Worm (Caenorhabditis elegans): ENCODE measurements around the gene T12A7.9.

Gene T12A7.9

ce11 chrIV:11787793-11788192 lies 32.0 kb upstream of the T12A7.9 start:
- TF ChIP-seq spr-3 (GFP tag; optimal IDR thresholded peaks at IDR 0.05) (no peak), daf-16 (GFP tag; optimal IDR thresholded peaks at IDR 0.05) (no peak), daf-16 (tag; optimal IDR thresholded peaks at IDR 0.05) (no peak), ZK546.5 (tag; optimal IDR thresholded peaks at IDR 0.05) (no peak), unc-62 (GFP tag; optimal IDR thresholded peaks at IDR 0.05 in 1 of 2) (no peak), unc-62 (tag; optimal IDR thresholded peaks at IDR 0.05) (no peak), attf-4 (tag; optimal IDR thresholded peaks at IDR 0.05) (no peak), tra-1 (GFP tag; IDR thresholded peaks at IDR 0.05) (no peak), pqm-1 (tag; optimal IDR thresholded peaks at IDR 0.05) (no peak), F37D6.2 (tag; optimal IDR thresholded peaks at IDR 0.05) (no peak), zfp-2 (tag; optimal IDR thresholded peaks at IDR 0.05) (no peak), egl-43 (GFP tag; IDR thresholded peaks at IDR 0.05) (no peak), egl-27 (tag; optimal IDR thresholded peaks at IDR 0.05) (no peak), Y105C5A.15 (GFP tag; IDR thresholded peaks at IDR 0.05) (no peak)

DNA sequence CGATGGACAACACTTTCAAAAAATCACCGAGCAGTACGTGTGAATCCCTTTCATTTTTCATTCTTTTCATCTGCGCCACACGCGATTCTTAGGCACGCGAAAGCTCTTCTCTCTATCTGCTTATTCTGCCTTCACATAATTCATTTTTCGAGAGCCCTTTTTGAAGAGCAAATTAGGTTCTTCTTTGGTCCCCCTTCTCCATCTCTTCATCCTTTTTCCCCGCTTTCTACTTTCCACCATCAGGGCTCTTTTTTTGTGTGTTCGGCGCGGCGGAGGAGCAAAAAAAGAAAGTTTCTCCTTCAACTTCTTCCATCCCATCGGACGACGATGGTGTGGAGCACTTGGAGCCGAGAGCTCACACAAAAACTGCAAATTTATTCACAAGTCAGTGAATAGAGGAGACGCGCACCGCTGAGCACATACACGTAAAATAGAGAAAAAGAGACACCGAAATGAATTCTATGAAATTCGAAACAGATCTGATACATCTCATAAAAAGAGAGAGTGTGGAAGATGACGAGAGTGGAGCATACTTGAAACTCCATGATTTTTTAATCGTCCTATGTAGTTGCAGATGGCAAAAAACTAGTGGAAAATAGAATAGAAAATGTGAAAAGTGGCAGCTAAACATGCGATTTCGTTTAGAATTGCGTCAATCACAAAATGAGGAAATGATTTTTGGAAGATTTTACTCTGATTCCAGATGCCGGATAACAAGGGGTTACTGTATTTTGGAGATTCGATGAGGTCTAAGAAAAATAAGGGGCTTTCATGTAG lies 29.4 kb upstream of the T12A7.9 start:
- peak; percentile 17; the same call in 1 of the 2 replicates for TF ChIP-seq set-16 (GFP tag; IDR thresholded peaks at IDR 0.05)
- peak in 1 of 2 experiments; percentile 74 for TF ChIP-seq unc-62 (GFP tag; optimal IDR thresholded peaks at IDR 0.05 in 1 of 2)
- TF ChIP-seq unc-62 (tag; optimal IDR thresholded peaks at IDR 0.05), result no peak
- TF ChIP-seq fkh-10 (GFP tag; optimal IDR thresholded peaks at IDR 0.05), result peak; percentile 50
- TF ChIP-seq lim-7 (GFP tag; IDR thresholded peaks at IDR 0.05), result 0 out of 2 replicates have a peak, but pooled peaks have one; percentile 4
- peak; percentile 30 for TF ChIP-seq aha-1 (tag)
- no peak for TF ChIP-seq nhr-11 (tag; optimal IDR thresholded peaks at IDR 0.05)
- no peak for TF ChIP-seq tag-97 (GFP tag; IDR thresholded peaks at IDR 0.05)
- peak in 1 of 2 experiments; percentile 4 for TF ChIP-seq lsy-2 (tag; optimal IDR thresholded peaks at IDR 0.05)
- peak; percentile 9 for TF ChIP-seq ces-1 (GFP tag; optimal IDR thresholded peaks at IDR 0.05)
- no peak for TF ChIP-seq mes-2 (tag; optimal IDR thresholded peaks at IDR 0.05; ENCODE audit: poor library complexity, severe bottlenecking)
- TF ChIP-seq ctbp-1 (GFP tag; IDR thresholded peaks at IDR 0.05), result peak; percentile 59; the same call in 1 of the 2 replicates
- TF ChIP-seq nhr-6 (tag; optimal IDR thresholded peaks at IDR 0.05), result no peak
- TF ChIP-seq nhr-77 (tag; optimal IDR thresholded peaks at IDR 0.05), result no peak
- no peak for TF ChIP-seq F26F4.8 (GFP tag; conservative IDR thresholded peaks at IDR 0.05)

ce11 chrIV:11782846-11783245 lies 27.0 kb upstream of the T12A7.9 start:
- TF ChIP-seq zip-11 (GFP tag; IDR thresholded peaks at IDR 0.05), result no peak
- no peak for TF ChIP-seq ama-1 (optimal IDR thresholded peaks at IDR 0.05)
- TF ChIP-seq nhr-11 (tag; optimal IDR thresholded peaks at IDR 0.05), result no peak
- TF ChIP-seq ztf-7 (tag; optimal IDR thresholded peaks at IDR 0.05), result no peak
- no peak for TF ChIP-seq zag-1 (tag; optimal IDR thresholded peaks at IDR 0.05)
- no peak for TF ChIP-seq ceh-28 (tag; optimal IDR thresholded peaks at IDR 0.05)

DNA sequence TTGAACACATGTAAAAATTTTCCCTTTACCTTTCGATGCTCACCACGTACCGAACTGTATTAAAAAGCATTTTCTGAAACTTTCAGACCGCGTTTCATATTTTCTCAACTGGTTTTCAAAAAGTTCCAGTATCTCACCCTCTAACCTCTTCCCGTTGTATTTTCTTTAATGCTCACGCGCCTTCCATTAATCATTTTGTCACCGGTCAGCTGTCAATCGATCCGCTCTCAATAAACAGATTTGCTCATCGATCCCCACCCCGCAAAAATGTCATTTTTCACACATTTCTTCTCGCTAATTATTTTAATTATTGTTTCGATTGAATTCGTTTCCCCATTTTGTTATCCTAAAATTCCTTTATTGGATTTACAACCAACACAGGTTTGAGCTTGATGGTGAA lies 23.2 kb upstream of the T12A7.9 start, which contains the start of gene lpr-2:
TSS of gene lpr-2 (plus strand) at position 189 of the 400 bp plus-strand sequence.
- TF ChIP-seq lin-39 (tag; optimal IDR thresholded peaks at IDR 0.05), result no peak
- no peak for TF ChIP-seq lin-29 (GFP tag; IDR thresholded peaks at IDR 0.05)
- no peak for TF ChIP-seq dmd-6 (GFP tag; IDR thresholded peaks at IDR 0.05)

DNA sequence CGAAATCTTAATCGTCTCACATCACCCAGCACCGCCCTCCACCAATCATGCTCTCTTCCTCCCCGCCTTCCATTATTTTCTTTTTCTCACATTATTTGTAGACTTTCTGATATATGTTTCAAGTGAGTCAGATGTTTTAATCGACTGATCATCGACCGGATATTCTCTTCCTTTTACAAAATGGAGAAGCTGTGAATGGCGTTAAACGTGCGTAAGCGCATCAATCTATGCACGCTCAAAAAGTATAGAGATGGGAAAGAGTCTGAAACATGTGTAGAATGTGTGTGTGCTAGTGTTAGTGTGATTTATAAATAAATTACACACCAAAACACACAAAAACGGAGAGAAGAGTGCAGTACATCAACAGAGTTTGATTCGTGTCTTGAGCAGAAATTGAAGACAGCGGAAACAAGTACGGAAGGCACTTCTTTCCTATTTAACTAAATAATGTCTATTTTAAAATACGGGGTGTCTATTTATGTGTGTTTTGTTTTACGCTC lies 21.2 kb upstream of the T12A7.9 start:
- peak; percentile 98 for TF ChIP-seq aha-1 (tag)
- TF ChIP-seq set-16 (GFP tag; IDR thresholded peaks at IDR 0.05), result no peak
